Worm (Caenorhabditis elegans) whole organism, mixed stage, embryonic: Measurements from ENCODE around the gene C06E1.7.

Experiments used
- elt-1 ChIP-seq: sonication (generic microtip); optimal IDR thresholded peaks from 2 replicates; lab custom pipeline; 2017; ENCODE audit warnings: missing genetic modification characterization, mild to moderate bottlenecking, missing compliant biosample characterization, antibody characterized with exemption, moderate library complexity, borderline replicate concordance; ENCODE audit not compliant: insufficient read depth
- lsy-2 ChIP-seq: fragments of 150-350 bp; optimal IDR thresholded peaks from 2 replicates; lab custom pipeline; 2014; ENCODE audit warnings: missing biosample characterization, missing genetic modification characterization
- snpc-4 ChIP-seq: fragments of 150-350 bp; optimal IDR thresholded peaks from 2 replicates; lab custom pipeline; 2014; ENCODE audit warnings: missing biosample characterization, missing genetic modification characterization
- unc-39 ChIP-seq: fragments of 150-350 bp; optimal IDR thresholded peaks from 2 replicates; lab custom pipeline; 2014; ENCODE audit warnings: missing biosample characterization, missing genetic modification characterization

- no peak for TF ChIP-seq elt-1 (tag; lab: Kevin White, UChicago)
- no peak for TF ChIP-seq unc-39 (tag; lab: Kevin White, UChicago)
- no peak for TF ChIP-seq lsy-2 (tag; lab: Kevin White, UChicago)
- TF ChIP-seq snpc-4, result no peak
Observed at ce11 chrIII:8594088-8594487, 568 bp upstream of the C06E1.7 start.
